Comparison of ENCODE assay signal across 3 fruit fly cellular contexts in genomic region chr3L:15600051-15600450, dm6.
TF ChIP-seq lines count a peak whose summit lies in the region.

No protein-coding gene starts in this region.

- no peak for TF ChIP-seq CTCF in whole organism, embryonic (GFP tag; optimal IDR thresholded peaks at IDR 0.05; lab: Kevin White, UChicago)

TF ChIP-seq in whole organism, adult, 20 proteins besides CTCF, POLR2A, EP300 and RAD21:
- TF ChIP-seq pad (GFP tag; optimal IDR thresholded peaks at IDR 0.05; lab: Kevin White, UChicago), result no peak
- peak; percentile 31 for TF ChIP-seq kay (GFP tag; lab: Kevin White, UChicago; ENCODE audit: borderline replicate concordance)
- no peak for TF ChIP-seq cic (GFP tag; optimal IDR thresholded peaks at IDR 0.05; lab: Kevin White, UChicago)
- TF ChIP-seq Mnt (GFP tag; optimal IDR thresholded peaks at IDR 0.05; lab: Kevin White, UChicago), result no peak

TF ChIP-seq in whole organism, embryonic, 481 proteins besides CTCF, POLR2A, EP300 and RAD21 (continues in another document):
- TF ChIP-seq CG11398 (GFP tag; optimal IDR thresholded peaks at IDR 0.05; lab: Kevin White, UChicago) (no peak), danr (GFP tag; IDR thresholded peaks at IDR 0.05; lab: Robert Waterston, UW) (no peak), bab2 (GFP tag; optimal IDR thresholded peaks at IDR 0.05; lab: Kevin White, UChicago) (peak; percentile 14), Ets65A (GFP tag; lab: Kevin White, UChicago) (no peak), Nf-YA (GFP tag; IDR thresholded peaks at IDR 0.05; lab: Robert Waterston, UW) (no peak), kay (GFP tag; optimal IDR thresholded peaks at IDR 0.05; lab: Kevin White, UChicago) (peak; percentile 15), pzg (GFP tag; optimal IDR thresholded peaks at IDR 0.05; lab: Kevin White, UChicago) (no peak), CG13894 (tag; optimal IDR thresholded peaks at IDR 0.05; lab: Kevin White, UChicago) (no peak), CG8388 (GFP tag; optimal IDR thresholded peaks at IDR 0.05; lab: Kevin White, UChicago) (no peak), CG16813 (GFP tag; IDR thresholded peaks at IDR 0.05; lab: Robert Waterston, UW; ENCODE audit: partially characterized antibody) (no peak), croc (GFP tag; conservative IDR thresholded peaks at IDR 0.05; lab: Robert Waterston, UW) (no peak), CG12391 (tag; optimal IDR thresholded peaks at IDR 0.05; lab: Kevin White, UChicago) (peak; percentile 21), run (tag; optimal IDR thresholded peaks at IDR 0.05; lab: Kevin White, UChicago) (no peak), zen2 (GFP tag; IDR thresholded peaks at IDR 0.05; lab: Robert Waterston, UW; ENCODE audit: partially characterized antibody) (no peak), ci (GFP tag; IDR thresholded peaks at IDR 0.05; lab: Robert Waterston, UW) (0 out of 3 replicates have a peak, but pooled peaks have one; percentile 63), unpg (GFP tag; optimal IDR thresholded peaks at IDR 0.05; lab: Kevin White, UChicago) (no peak), CG12236 (GFP tag; optimal IDR thresholded peaks at IDR 0.05; lab: Kevin White, UChicago) (no peak), CG10979 (tag; optimal IDR thresholded peaks at IDR 0.05; lab: Kevin White, UChicago) (peak; percentile 11), gro (GFP tag; optimal IDR thresholded peaks at IDR 0.05; lab: Kevin White, UChicago) (no peak), Lpt (GFP tag; optimal IDR thresholded peaks at IDR 0.05; lab: Kevin White, UChicago) (no peak), bsh (GFP tag; optimal IDR thresholded peaks at IDR 0.05; lab: Kevin White, UChicago) (peak in 1 of 2 experiments; percentile 50), zen (tag; optimal IDR thresholded peaks at IDR 0.05; lab: Kevin White, UChicago) (no peak), Ravus (GFP tag; IDR thresholded peaks at IDR 0.05; lab: Robert Waterston, UW) (no peak), mirr (GFP tag; optimal IDR thresholded peaks at IDR 0.05; lab: Kevin White, UChicago) (no peak), CG12769 (tag; optimal IDR thresholded peaks at IDR 0.05; lab: Kevin White, UChicago) (no peak), CG12744 (GFP tag; optimal IDR thresholded peaks at IDR 0.05; lab: Kevin White, UChicago) (no peak), CG6654 (GFP tag; optimal IDR thresholded peaks at IDR 0.05; lab: Kevin White, UChicago) (no peak), ash1 (GFP tag; optimal IDR thresholded peaks at IDR 0.05; lab: Kevin White, UChicago) (no peak), vvl (GFP tag; IDR thresholded peaks at IDR 0.05; lab: Robert Waterston, UW) (no peak), cwo (GFP tag; optimal IDR thresholded peaks at IDR 0.05; lab: Kevin White, UChicago) (no peak), Dad (GFP tag; optimal IDR thresholded peaks at IDR 0.05; lab: Kevin White, UChicago) (no peak), wek (GFP tag; optimal IDR thresholded peaks at IDR 0.05; lab: Kevin White, UChicago) (no peak), CG17359 (tag; optimal IDR thresholded peaks at IDR 0.05; lab: Kevin White, UChicago) (peak; percentile 4), CG15269 (tag; optimal IDR thresholded peaks at IDR 0.05; lab: Kevin White, UChicago) (no peak), CG10431 (GFP tag; optimal IDR thresholded peaks at IDR 0.05; lab: Kevin White, UChicago) (no peak), row (GFP tag; IDR thresholded peaks at IDR 0.05; lab: Robert Waterston, UW) (peak; percentile 43; the same call in 2 of the 3 replicates), Med (GFP tag; lab: Kevin White, UChicago) (peak; percentile 83), phol (tag; optimal IDR thresholded peaks at IDR 0.05; lab: Kevin White, UChicago) (peak; percentile 8), CG13775 (GFP tag; optimal IDR thresholded peaks at IDR 0.05; lab: Kevin White, UChicago) (peak; percentile 10), CG18599 (GFP tag; optimal IDR thresholded peaks at IDR 0.05; lab: Kevin White, UChicago) (no peak), CG17385 (GFP tag; optimal IDR thresholded peaks at IDR 0.05; lab: Kevin White, UChicago) (peak; percentile 10), Spps (tag; optimal IDR thresholded peaks at IDR 0.05; lab: Kevin White, UChicago) (peak; percentile 11), CG11456 (GFP tag; IDR thresholded peaks at IDR 0.05; lab: Robert Waterston, UW) (no peak), TFAM (GFP tag; optimal IDR thresholded peaks at IDR 0.05; lab: Kevin White, UChicago) (no peak), CG15073 (GFP tag; optimal IDR thresholded peaks at IDR 0.05; lab: Kevin White, UChicago) (no peak), sens (GFP tag; lab: Kevin White, UChicago) (peak; percentile 87)

TF ChIP-seq in whole organism, prepupa, 60 proteins besides CTCF, POLR2A, EP300 and RAD21:
- TF ChIP-seq esn (GFP tag; optimal IDR thresholded peaks at IDR 0.05; lab: Kevin White, UChicago) (peak; percentile 18), Eip93F (GFP tag; optimal IDR thresholded peaks at IDR 0.05; lab: Kevin White, UChicago) (no peak), CG15336 (GFP tag; IDR thresholded peaks at IDR 0.05; lab: Robert Waterston, UW) (peak; percentile 54), CG6792 (GFP tag; optimal IDR thresholded peaks at IDR 0.05; lab: Kevin White, UChicago) (no peak), CG11294 (GFP tag; IDR thresholded peaks at IDR 0.05; lab: Robert Waterston, UW) (no peak), eg (GFP tag; IDR thresholded peaks at IDR 0.05; lab: Robert Waterston, UW) (no peak), Gug (GFP tag; IDR thresholded peaks at IDR 0.05; lab: Robert Waterston, UW) (no peak), acj6 (GFP tag; optimal IDR thresholded peaks at IDR 0.05; lab: Kevin White, UChicago) (no peak), CG6808 (GFP tag; optimal IDR thresholded peaks at IDR 0.05; lab: Kevin White, UChicago) (no peak), CG4318 (GFP tag; optimal IDR thresholded peaks at IDR 0.05; lab: Kevin White, UChicago) (peak; percentile 28), Hr38 (GFP tag; optimal IDR thresholded peaks at IDR 0.05; lab: Kevin White, UChicago) (no peak), Met (GFP tag; optimal IDR thresholded peaks at IDR 0.05; lab: Kevin White, UChicago) (no peak), Eip75B (GFP tag; optimal IDR thresholded peaks at IDR 0.05; lab: Kevin White, UChicago) (no peak), salr (GFP tag; optimal IDR thresholded peaks at IDR 0.05; lab: Kevin White, UChicago) (no peak), Hr4 (GFP tag; optimal IDR thresholded peaks at IDR 0.05; lab: Kevin White, UChicago) (peak; percentile 62), Sox14 (GFP tag; optimal IDR thresholded peaks at IDR 0.05; lab: Kevin White, UChicago) (no peak), CG10669 (GFP tag; optimal IDR thresholded peaks at IDR 0.05; lab: Kevin White, UChicago) (no peak), cyc (GFP tag; optimal IDR thresholded peaks at IDR 0.05; lab: Kevin White, UChicago) (no peak)
